Worm (Caenorhabditis elegans): Measurements from ENCODE around the gene cht-4.
A peak's percentile ranks its signal among the peaks of the same experiment; 100 is the strongest.

Gene cht-4

ce11 chrIII:1676588-1676987, 19.3 kb upstream of the cht-4 start, which contains the start of gene Y22D7AR.6:
Y22D7AR.6 (minus strand) TSS chrIII:1676721.
- TF ChIP-seq pag-3 (tag; optimal IDR thresholded peaks at IDR 0.05; ENCODE audit: borderline replicate concordance, insufficient read depth) (no peak), fos-1 (tag; optimal IDR thresholded peaks at IDR 0.05) (no peak), sup-37 (GFP tag; optimal IDR thresholded peaks at IDR 0.05) (no peak), lin-14 (GFP tag; optimal IDR thresholded peaks at IDR 0.05) (no peak)

ce11 chrIII:1674760-1675159, 17.5 kb upstream of the cht-4 start:
- TF ChIP-seq elt-3 (tag; optimal IDR thresholded peaks at IDR 0.05): no peak
- peak; percentile 4 for TF ChIP-seq zip-4 (GFP tag; optimal IDR thresholded peaks at IDR 0.05)

- TF ChIP-seq efl-1 (optimal IDR thresholded peaks at IDR 0.05): no peak
- no peak for TF ChIP-seq efl-1 (GFP tag; optimal IDR thresholded peaks at IDR 0.05 in 1 of 2)
- no peak for TF ChIP-seq egl-13 (tag; optimal IDR thresholded peaks at IDR 0.05)
Observed at ce11 chrIII:1673320-1673719, 16.0 kb upstream of the cht-4 start.

- no peak for TF ChIP-seq C34B4.2 (tag; optimal IDR thresholded peaks at IDR 0.05)
- no peak for TF ChIP-seq aly-2 (tag; optimal IDR thresholded peaks at IDR 0.05)
- TF ChIP-seq skn-1 (tag; optimal IDR thresholded peaks at IDR 0.05): no peak
- no peak for TF ChIP-seq rnt-1 (tag; optimal IDR thresholded peaks at IDR 0.05)
- no peak for TF ChIP-seq unc-98 (GFP tag; IDR thresholded peaks at IDR 0.05)
- TF ChIP-seq C16A3.4 (tag; optimal IDR thresholded peaks at IDR 0.05): no peak
- no peak for TF ChIP-seq ets-5 (GFP tag; IDR thresholded peaks at IDR 0.05)
- no peak for TF ChIP-seq elt-3 (tag; optimal IDR thresholded peaks at IDR 0.05)
- TF ChIP-seq pax-3 (tag; optimal IDR thresholded peaks at IDR 0.05): no peak
- TF ChIP-seq nhr-84 (tag; optimal IDR thresholded peaks at IDR 0.05): no peak
- no peak for TF ChIP-seq alr-1 (tag; optimal IDR thresholded peaks at IDR 0.05; ENCODE audit: borderline replicate concordance)
- no peak for TF ChIP-seq mdl-1 (tag; optimal IDR thresholded peaks at IDR 0.05)
- TF ChIP-seq nhr-12 (tag; optimal IDR thresholded peaks at IDR 0.05): no peak
- no peak for TF ChIP-seq xbp-1 (tag; optimal IDR thresholded peaks at IDR 0.05)
- no peak for TF ChIP-seq F16B12.6 (tag; optimal IDR thresholded peaks at IDR 0.05)
Observed at ce11 chrIII:1668519-1668918, 11.2 kb upstream of the cht-4 start, which contains the start of gene glb-30. glb-30 (minus strand) TSS chrIII:1668619.

- TF ChIP-seq jun-1 (tag; optimal IDR thresholded peaks at IDR 0.05): no peak
- no peak for TF ChIP-seq F16B12.6 (tag; optimal IDR thresholded peaks at IDR 0.05)
- no peak for TF ChIP-seq ztf-4 (tag; optimal IDR thresholded peaks at IDR 0.05)
- no peak for TF ChIP-seq nhr-28 (tag; optimal IDR thresholded peaks at IDR 0.05)
- TF ChIP-seq ceh-90 (tag; optimal IDR thresholded peaks at IDR 0.05): no peak
- no peak for TF ChIP-seq fos-1 (tag; optimal IDR thresholded peaks at IDR 0.05)
- no peak for TF ChIP-seq nhr-77 (tag; optimal IDR thresholded peaks at IDR 0.05)
- TF ChIP-seq elt-3 (tag; optimal IDR thresholded peaks at IDR 0.05): no peak
- TF ChIP-seq nhr-90 (tag; optimal IDR thresholded peaks at IDR 0.05; ENCODE audit: poor library complexity): no peak
- TF ChIP-seq nhr-76 (tag; optimal IDR thresholded peaks at IDR 0.05): no peak
- peak; percentile 32 for TF ChIP-seq nhr-85 (tag)
- no peak for TF ChIP-seq alr-1 (tag; optimal IDR thresholded peaks at IDR 0.05; ENCODE audit: borderline replicate concordance)
- TF ChIP-seq grh-1 (GFP tag; IDR thresholded peaks at IDR 0.05): 0 out of 2 replicates have a peak, but pooled peaks have one; percentile 16
- TF ChIP-seq aly-2 (tag; optimal IDR thresholded peaks at IDR 0.05): no peak
Observed at ce11 chrIII:1666893-1667292, 9.6 kb upstream of the cht-4 start.

- no peak for TF ChIP-seq efl-1 (optimal IDR thresholded peaks at IDR 0.05)
- peak in 1 of 2 experiments; percentile 72 for TF ChIP-seq efl-1 (GFP tag; optimal IDR thresholded peaks at IDR 0.05 in 1 of 2)
- TF ChIP-seq F16B12.6 (tag; optimal IDR thresholded peaks at IDR 0.05): no peak
Observed at ce11 chrIII:1665799-1666308, 8.6 kb upstream of the cht-4 start, which contains the start of gene Y22D7AR.3. Y22D7AR.3 (minus strand) TSS chrIII:1665849.
